Fruit fly (Drosophila melanogaster): ENCODE results near the gene nkd.
A peak's percentile ranks its signal among the peaks of the same experiment; 100 is the strongest.

Gene nkd

DNA sequence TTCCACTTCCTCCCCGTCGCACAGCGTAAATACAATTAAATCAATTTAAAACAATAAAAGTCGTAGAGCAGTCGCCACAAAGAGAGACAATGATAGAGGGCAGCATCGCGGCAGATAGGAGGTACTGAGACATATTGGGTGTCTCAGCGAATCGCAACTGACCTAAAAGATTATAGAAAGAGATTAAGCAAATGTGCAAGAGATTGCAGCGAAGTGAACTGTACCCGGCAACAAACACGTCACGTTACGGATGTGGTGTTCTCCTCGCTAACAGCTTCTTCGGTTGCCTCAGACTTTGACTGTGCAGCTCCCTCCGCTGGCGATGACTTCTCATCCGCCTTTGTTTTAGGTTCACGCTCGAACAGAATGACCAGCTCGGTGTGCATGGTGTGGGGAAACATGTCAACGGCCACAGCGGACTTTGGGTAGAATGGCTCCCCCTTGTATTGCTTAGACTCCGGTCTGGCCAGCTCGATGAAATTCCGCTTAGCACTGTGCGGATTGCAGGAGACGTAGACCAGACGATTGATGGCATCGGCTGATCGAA is 46.9 kb downstream of the nkd start (continued):
- TF ChIP-seq gem (tag; optimal IDR thresholded peaks at IDR 0.05): no peak
- TF ChIP-seq Fer3 (tag; optimal IDR thresholded peaks at IDR 0.05): no peak
- TF ChIP-seq CG7745 (tag; optimal IDR thresholded peaks at IDR 0.05): no peak
- TF ChIP-seq org-1 (GFP tag; optimal IDR thresholded peaks at IDR 0.05): no peak
- TF ChIP-seq CrebB (tag; optimal IDR thresholded peaks at IDR 0.05): no peak
- TF ChIP-seq CG8290 (GFP tag; optimal IDR thresholded peaks at IDR 0.05): no peak
- TF ChIP-seq CG8290 (tag; optimal IDR thresholded peaks at IDR 0.05): no peak
- TF ChIP-seq CG12155 (GFP tag; optimal IDR thresholded peaks at IDR 0.05): no peak
- TF ChIP-seq CG10431 (GFP tag; optimal IDR thresholded peaks at IDR 0.05): no peak
- TF ChIP-seq repo (GFP tag; optimal IDR thresholded peaks at IDR 0.05): no peak
- TF ChIP-seq Opbp (GFP tag; IDR thresholded peaks at IDR 0.05; ENCODE audit: partially characterized antibody): no peak
- no peak for TF ChIP-seq cas (GFP tag; IDR thresholded peaks at IDR 0.05)
- no peak for TF ChIP-seq CG17328 (GFP tag; IDR thresholded peaks at IDR 0.05)
- no peak for TF ChIP-seq cad (GFP tag; optimal IDR thresholded peaks at IDR 0.05)
- peak; percentile 9 for TF ChIP-seq CG18599 (GFP tag; optimal IDR thresholded peaks at IDR 0.05)
- no peak for TF ChIP-seq NK7.1 (GFP tag; optimal IDR thresholded peaks at IDR 0.05)
- 0 out of 2 replicates have a peak, but pooled peaks have one; percentile 11 for TF ChIP-seq CG9932 (GFP tag; IDR thresholded peaks at IDR 0.05)
- no peak for TF ChIP-seq psq (GFP tag; optimal IDR thresholded peaks at IDR 0.05)
- no peak for TF ChIP-seq tio (GFP tag; optimal IDR thresholded peaks at IDR 0.05)
- no peak for TF ChIP-seq al (GFP tag; IDR thresholded peaks at IDR 0.05)
- no peak for TF ChIP-seq Sox100B (GFP tag; optimal IDR thresholded peaks at IDR 0.05)
- TF ChIP-seq Side (GFP tag; optimal IDR thresholded peaks at IDR 0.05): no peak
- TF ChIP-seq Oaz (GFP tag; IDR thresholded peaks at IDR 0.05): no peak
- TF ChIP-seq CG17186 (GFP tag; optimal IDR thresholded peaks at IDR 0.05): no peak
- no peak for TF ChIP-seq sima (GFP tag; optimal IDR thresholded peaks at IDR 0.05)
- TF ChIP-seq cwo (GFP tag; optimal IDR thresholded peaks at IDR 0.05): peak; percentile 25
- TF ChIP-seq nom (GFP tag; optimal IDR thresholded peaks at IDR 0.05): peak; percentile 19
- no peak for TF ChIP-seq CG10274 (GFP tag; optimal IDR thresholded peaks at IDR 0.05)
- no peak for TF ChIP-seq Trl (optimal IDR thresholded peaks at IDR 0.05)
- no peak for TF ChIP-seq Trl (GFP tag; optimal IDR thresholded peaks at IDR 0.05)
- TF ChIP-seq sug (tag; optimal IDR thresholded peaks at IDR 0.05): peak; percentile 7
- TF ChIP-seq tll (GFP tag; optimal IDR thresholded peaks at IDR 0.05): no peak
- no peak for TF ChIP-seq gsb (GFP tag; IDR thresholded peaks at IDR 0.05)
- no peak for TF ChIP-seq NFAT (GFP tag; IDR thresholded peaks at IDR 0.05)
- no peak for TF ChIP-seq gsb-n (tag; optimal IDR thresholded peaks at IDR 0.05)
- no peak for TF ChIP-seq CG33213 (GFP tag; optimal IDR thresholded peaks at IDR 0.05)
- no peak for TF ChIP-seq Max (GFP tag; optimal IDR thresholded peaks at IDR 0.05)

DNA sequence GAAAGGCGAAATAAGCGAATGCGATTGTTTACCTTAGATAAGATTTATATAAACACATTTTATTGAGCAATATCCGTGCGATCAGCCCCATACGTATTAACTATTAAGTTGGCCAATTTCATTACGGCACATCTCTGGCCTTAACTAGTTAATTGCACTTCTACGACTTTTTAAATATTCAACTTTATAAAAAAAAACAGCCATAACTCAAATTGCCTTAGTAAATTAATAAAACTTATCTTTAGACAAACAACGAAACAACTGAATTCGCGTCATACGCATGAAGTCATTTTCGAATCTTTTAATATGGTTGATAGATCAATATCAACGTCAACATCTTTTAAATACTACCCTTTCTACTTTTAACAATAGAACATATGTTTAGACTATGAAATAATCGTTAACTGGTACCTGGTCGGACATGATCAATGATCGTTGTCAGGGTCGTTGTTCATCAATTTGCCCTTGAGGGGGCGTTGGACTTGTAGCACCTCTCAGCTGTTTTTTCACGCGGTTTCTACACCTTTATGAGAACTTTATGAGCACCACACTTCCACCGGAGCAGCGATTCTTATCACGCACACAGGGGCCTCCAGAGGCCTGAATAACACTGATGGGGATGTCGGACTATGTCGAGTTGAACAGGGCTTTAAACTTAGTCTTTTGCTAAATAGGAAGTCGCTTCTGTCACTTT is 47.5 kb downstream of the nkd start, which contains the start of gene CG18135:
Gene CG18135, minus strand, starts transcription at position 694 of the 694 bp plus-strand sequence.
- TF ChIP-seq MBD-R2 (GFP tag; IDR thresholded peaks at IDR 0.05): peak; percentile 16; the same call in 1 of the 2 replicates
- TF ChIP-seq CG11696 (GFP tag; IDR thresholded peaks at IDR 0.05): no peak
- TF ChIP-seq shn (GFP tag; optimal IDR thresholded peaks at IDR 0.05): no peak
- no peak for TF ChIP-seq CG33213 (GFP tag; optimal IDR thresholded peaks at IDR 0.05)
- TF ChIP-seq CG11398 (GFP tag; optimal IDR thresholded peaks at IDR 0.05): no peak
- TF ChIP-seq CG30431 (GFP tag; optimal IDR thresholded peaks at IDR 0.05): no peak
- TF ChIP-seq Scr (GFP tag; IDR thresholded peaks at IDR 0.05; ENCODE audit: partially characterized antibody): no peak
- peak; percentile 14 for TF ChIP-seq repo (GFP tag; optimal IDR thresholded peaks at IDR 0.05)
- TF ChIP-seq Ets65A (GFP tag): no peak
- no peak for TF ChIP-seq Deaf1 (tag; optimal IDR thresholded peaks at IDR 0.05)
- peak; percentile 76 for TF ChIP-seq ftz-f1 (GFP tag; optimal IDR thresholded peaks at IDR 0.05)
- peak; percentile 4; the same call in 1 of the 2 replicates for TF ChIP-seq CG9932 (GFP tag; IDR thresholded peaks at IDR 0.05)
- no peak for TF ChIP-seq Bteb2 (GFP tag; optimal IDR thresholded peaks at IDR 0.05)
- TF ChIP-seq CG16779 (GFP tag; IDR thresholded peaks at IDR 0.05): no peak
- TF ChIP-seq CG8290 (GFP tag; optimal IDR thresholded peaks at IDR 0.05): no peak
- TF ChIP-seq CG8290 (tag; optimal IDR thresholded peaks at IDR 0.05): peak in 1 of 2 experiments; percentile 38
- TF ChIP-seq HLH4C (GFP tag; IDR thresholded peaks at IDR 0.05; ENCODE audit: partially characterized antibody): no peak
- no peak for TF ChIP-seq jigr1 (GFP tag; IDR thresholded peaks at IDR 0.05)
- peak; percentile 7 for TF ChIP-seq mirr (GFP tag; optimal IDR thresholded peaks at IDR 0.05)
- TF ChIP-seq grn (GFP tag; optimal IDR thresholded peaks at IDR 0.05): peak; percentile 9
